Fruit fly (Drosophila melanogaster): ENCODE results near the gene CG12155.
A peak's percentile ranks its signal among the peaks of the same experiment; 100 is the strongest.

The CG12155 gene

dm6 chrX:7678824-7679223 is 49.7 kb upstream of the CG12155 start (continued):
- TF ChIP-seq ac (GFP tag; optimal IDR thresholded peaks at IDR 0.05) (no peak), CG2199 (GFP tag; IDR thresholded peaks at IDR 0.05) (peak; percentile 88; the same call in 2 of the 3 replicates), BtbVII (GFP tag; optimal IDR thresholded peaks at IDR 0.05) (no peak), CG10147 (GFP tag; optimal IDR thresholded peaks at IDR 0.05) (peak; percentile 28), CG13775 (GFP tag; optimal IDR thresholded peaks at IDR 0.05) (no peak), wdn (GFP tag; IDR thresholded peaks at IDR 0.05) (no peak), CG14050 (GFP tag; IDR thresholded peaks at IDR 0.05) (no peak), CG17829 (tag; optimal IDR thresholded peaks at IDR 0.05) (peak; percentile 40), ftz-f1 (GFP tag; optimal IDR thresholded peaks at IDR 0.05) (no peak), Lhr (GFP tag; optimal IDR thresholded peaks at IDR 0.05) (peak; percentile 86), kah (GFP tag; optimal IDR thresholded peaks at IDR 0.05) (no peak), HmgZ (tag; optimal IDR thresholded peaks at IDR 0.05) (peak; percentile 65), B-H1 (GFP tag; IDR thresholded peaks at IDR 0.05) (no peak), bowl (GFP tag; IDR thresholded peaks at IDR 0.05) (no peak), vnd (GFP tag; IDR thresholded peaks at IDR 0.05; ENCODE audit: partially characterized antibody) (no peak), CG4617 (GFP tag; optimal IDR thresholded peaks at IDR 0.05; ENCODE audit: borderline replicate concordance) (no peak)

dm6 chrX:7686071-7686470 is 42.5 kb upstream of the CG12155 start:
- TF ChIP-seq mld (GFP tag; IDR thresholded peaks at IDR 0.05; ENCODE audit: partially characterized antibody) (no peak), lilli (GFP tag; optimal IDR thresholded peaks at IDR 0.05) (no peak), klu (GFP tag; IDR thresholded peaks at IDR 0.05) (no peak), Ada2b (GFP tag; IDR thresholded peaks at IDR 0.05) (no peak), jigr1 (GFP tag; IDR thresholded peaks at IDR 0.05) (no peak), ATbp (GFP tag; optimal IDR thresholded peaks at IDR 0.05) (no peak), CG18011 (GFP tag; optimal IDR thresholded peaks at IDR 0.05) (no peak), CG1529 (GFP tag; optimal IDR thresholded peaks at IDR 0.05) (no peak), jumu (GFP tag; optimal IDR thresholded peaks at IDR 0.05) (no peak), CG2875 (GFP tag; optimal IDR thresholded peaks at IDR 0.05) (no peak), CG9215 (GFP tag; IDR thresholded peaks at IDR 0.05) (no peak), NC2α (GFP tag; optimal IDR thresholded peaks at IDR 0.05) (no peak), CG10366 (GFP tag; IDR thresholded peaks at IDR 0.05) (no peak), CG16779 (GFP tag; IDR thresholded peaks at IDR 0.05) (no peak), Dip3 (GFP tag; optimal IDR thresholded peaks at IDR 0.05) (no peak), CG17359 (tag; optimal IDR thresholded peaks at IDR 0.05) (no peak), ci (GFP tag; IDR thresholded peaks at IDR 0.05) (no peak)

dm6 chrX:7688871-7689270 is 39.7 kb upstream of the CG12155 start:
- TF ChIP-seq Dfd (GFP tag; optimal IDR thresholded peaks at IDR 0.05): peak in 1 of 2 experiments; percentile 42
- no peak for TF ChIP-seq zfh2 (GFP tag; optimal IDR thresholded peaks at IDR 0.05)
- TF ChIP-seq CG7839 (tag; optimal IDR thresholded peaks at IDR 0.05): no peak
- TF ChIP-seq Hey (tag; optimal IDR thresholded peaks at IDR 0.05): no peak
- peak; percentile 59 for TF ChIP-seq CG4360 (GFP tag; IDR thresholded peaks at IDR 0.05)
- no peak for TF ChIP-seq Antp (GFP tag; optimal IDR thresholded peaks at IDR 0.05)
- TF ChIP-seq grau (tag; optimal IDR thresholded peaks at IDR 0.05): no peak
- no peak for TF ChIP-seq CG16779 (GFP tag; IDR thresholded peaks at IDR 0.05)
- peak; percentile 27 for TF ChIP-seq sens (GFP tag)
- no peak for TF ChIP-seq CG31441 (GFP tag; IDR thresholded peaks at IDR 0.05)

Data from whole organism, embryonic.